Fruit fly (Drosophila melanogaster): ENCODE results near the gene mib2.

DNA sequence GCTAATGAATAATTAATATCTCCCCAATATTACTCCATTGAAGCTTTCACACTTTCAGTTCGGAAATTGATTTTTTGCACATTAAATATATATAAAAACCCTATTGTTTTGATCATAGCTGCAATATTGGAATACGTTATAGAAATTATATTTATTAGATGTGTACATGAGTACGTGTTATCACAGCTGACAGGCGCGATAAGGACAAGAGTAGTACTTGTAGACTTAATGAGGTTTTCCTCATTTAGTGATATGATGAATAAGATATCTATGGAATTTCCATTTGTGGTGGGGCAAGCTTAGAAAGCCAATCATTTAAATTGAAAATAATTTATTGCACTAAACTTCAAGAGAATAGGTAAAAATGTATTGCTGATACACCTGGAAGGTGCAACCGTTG, 31.8 kb upstream of the mib2 start:
- TF ChIP-seq Blimp-1 (GFP tag; optimal IDR thresholded peaks at IDR 0.05): no peak
- TF ChIP-seq fd85E (GFP tag; optimal IDR thresholded peaks at IDR 0.05): no peak
- no peak for TF ChIP-seq Sox14 (GFP tag; optimal IDR thresholded peaks at IDR 0.05)
- TF ChIP-seq CG7368 (GFP tag; optimal IDR thresholded peaks at IDR 0.05): no peak
- TF ChIP-seq CG11902 (GFP tag; optimal IDR thresholded peaks at IDR 0.05): no peak
- TF ChIP-seq CG6276 (GFP tag; optimal IDR thresholded peaks at IDR 0.05): no peak
- TF ChIP-seq spab (GFP tag; optimal IDR thresholded peaks at IDR 0.05): no peak
- TF ChIP-seq lz (GFP tag; optimal IDR thresholded peaks at IDR 0.05): no peak
- no peak for TF ChIP-seq net (GFP tag; optimal IDR thresholded peaks at IDR 0.05)
- TF ChIP-seq cyc (GFP tag; optimal IDR thresholded peaks at IDR 0.05): no peak
